Worm (Caenorhabditis elegans): ENCODE data around the gene lit-1.

DNA sequence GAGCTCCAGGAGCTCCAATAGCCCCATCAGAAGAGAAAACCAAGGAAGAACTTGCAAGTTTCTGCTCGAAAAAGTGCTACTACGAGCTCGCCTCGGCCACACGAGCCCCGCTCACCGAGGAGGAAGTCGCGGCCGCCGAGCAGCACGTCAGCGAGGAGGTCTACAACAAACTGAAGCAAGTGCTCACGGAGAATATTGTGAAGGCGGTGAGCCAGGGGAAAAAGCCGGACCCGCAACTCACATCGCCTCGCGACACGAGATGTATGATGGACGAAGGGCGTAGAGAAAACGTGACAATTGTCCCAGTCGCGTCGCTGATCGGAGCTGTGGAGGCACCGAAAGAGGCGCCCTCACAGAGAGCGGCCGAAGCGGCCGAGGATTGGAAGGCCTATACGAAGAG lies 49.1 kb upstream of the lit-1 start:
- TF ChIP-seq blmp-1 (tag; optimal IDR thresholded peaks at IDR 0.05): no peak
- TF ChIP-seq snpc-4 (tag; optimal IDR thresholded peaks at IDR 0.05): no peak
- TF ChIP-seq nhr-12 (tag; optimal IDR thresholded peaks at IDR 0.05): no peak
- TF ChIP-seq bed-3 (GFP tag; optimal IDR thresholded peaks at IDR 0.05): no peak
- TF ChIP-seq tbx-8 (GFP tag; optimal IDR thresholded peaks at IDR 0.05): no peak

All from whole organism, mixed stage, embryonic.